Worm (Caenorhabditis elegans) whole organism, L1 larva: ENCODE measurements around the gene Y43F8B.9.

Source experiments
- C34B4.2 ChIP-seq: sonication (generic microtip); optimal IDR thresholded peaks from 2 replicates; lab custom pipeline; 2017; ENCODE audit warnings: mild to moderate bottlenecking, missing genetic modification characterization, missing compliant biosample characterization
- tbx-2 ChIP-seq: sonication (generic microtip); optimal IDR thresholded peaks from 2 replicates; lab custom pipeline; 2016; ENCODE audit warnings: missing genetic modification characterization, missing compliant biosample characterization

DNA sequence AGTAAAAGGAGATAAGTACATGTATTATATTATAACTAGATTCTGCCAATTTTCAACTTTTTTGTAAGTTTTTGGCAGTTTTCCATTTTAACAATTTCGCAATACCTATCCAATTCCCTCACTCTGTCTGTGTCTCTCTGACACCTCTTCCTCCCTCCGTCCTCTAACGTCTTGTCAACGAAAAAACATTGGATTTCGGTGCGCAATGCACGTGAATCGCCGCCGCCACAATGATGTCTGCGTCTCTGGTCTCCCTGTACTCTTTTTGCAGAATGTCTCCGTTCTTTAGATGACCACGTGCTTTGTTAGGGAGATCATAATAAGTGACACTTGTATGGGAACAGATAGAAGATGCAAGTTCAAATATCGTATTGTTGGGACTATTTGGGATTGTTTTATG lies 51.2 kb downstream of the Y43F8B.9 start:
- TF ChIP-seq C34B4.2 = no peak
- peak; percentile 98 for TF ChIP-seq tbx-2 (tag; lab: Kevin White, UChicago)
